Fruit fly (Drosophila melanogaster): Measurements from ENCODE around the gene Sry-beta.

Gene Sry-beta

dm6 chr3R:30051933-30052332, 12.4 kb downstream of the Sry-beta start, which contains the start of gene CG15528 (continued):
- TF ChIP-seq CG2116 (GFP tag; optimal IDR thresholded peaks at IDR 0.05) (no peak), D19A (tag; optimal IDR thresholded peaks at IDR 0.05) (no peak), CG8944 (GFP tag; optimal IDR thresholded peaks at IDR 0.05) (no peak), CG30020 (tag; optimal IDR thresholded peaks at IDR 0.05) (no peak), CG32772 (GFP tag; IDR thresholded peaks at IDR 0.05) (no peak), maf-S (GFP tag; optimal IDR thresholded peaks at IDR 0.05) (no peak), Mes4 (GFP tag; optimal IDR thresholded peaks at IDR 0.05) (no peak), CG4404 (GFP tag; IDR thresholded peaks at IDR 0.05) (no peak), CG7987 (GFP tag; optimal IDR thresholded peaks at IDR 0.05) (peak; percentile 12), Dip3 (GFP tag; optimal IDR thresholded peaks at IDR 0.05) (no peak), ftz-f1 (GFP tag; optimal IDR thresholded peaks at IDR 0.05) (no peak), sc (optimal IDR thresholded peaks at IDR 0.05) (no peak), sc (GFP tag; optimal IDR thresholded peaks at IDR 0.05) (no peak), trem (tag; optimal IDR thresholded peaks at IDR 0.05) (no peak), HmgZ (tag; optimal IDR thresholded peaks at IDR 0.05) (no peak), cato (GFP tag; optimal IDR thresholded peaks at IDR 0.05; ENCODE audit: borderline replicate concordance) (no peak), CG10565 (GFP tag; optimal IDR thresholded peaks at IDR 0.05) (no peak), ems (GFP tag; optimal IDR thresholded peaks at IDR 0.05) (no peak), ro (GFP tag; IDR thresholded peaks at IDR 0.05) (no peak), lbe (GFP tag; optimal IDR thresholded peaks at IDR 0.05) (no peak), Vsx1 (GFP tag; optimal IDR thresholded peaks at IDR 0.05) (no peak), wor (GFP tag; IDR thresholded peaks at IDR 0.05) (no peak), Nf-YB (GFP tag; optimal IDR thresholded peaks at IDR 0.05) (no peak), CG8478 (optimal IDR thresholded peaks at IDR 0.05) (no peak), zf30C (GFP tag; optimal IDR thresholded peaks at IDR 0.05) (no peak), slbo (GFP tag; IDR thresholded peaks at IDR 0.05) (no peak), CG10543 (GFP tag; optimal IDR thresholded peaks at IDR 0.05) (peak; percentile 1), CG8290 (GFP tag; optimal IDR thresholded peaks at IDR 0.05) (no peak), CG8290 (tag; optimal IDR thresholded peaks at IDR 0.05) (peak in 1 of 2 experiments; percentile 4), luna (GFP tag; optimal IDR thresholded peaks at IDR 0.05) (no peak), shn (GFP tag; optimal IDR thresholded peaks at IDR 0.05) (no peak), crp (GFP tag; optimal IDR thresholded peaks at IDR 0.05) (no peak), CkIIα-i1 (GFP tag; IDR thresholded peaks at IDR 0.05) (no peak), ranshi (GFP tag; IDR thresholded peaks at IDR 0.05) (no peak), CG10147 (GFP tag; optimal IDR thresholded peaks at IDR 0.05) (no peak), CG7963 (GFP tag; IDR thresholded peaks at IDR 0.05; ENCODE audit: partially characterized antibody) (no peak), B-H2 (GFP tag; optimal IDR thresholded peaks at IDR 0.05) (no peak), CG9797 (GFP tag; optimal IDR thresholded peaks at IDR 0.05) (no peak), Bgb (GFP tag; IDR thresholded peaks at IDR 0.05; ENCODE audit: partially characterized antibody) (no peak; the same call in 1 of the 2 replicates), CG2199 (GFP tag; IDR thresholded peaks at IDR 0.05) (no peak), CTCF (GFP tag; optimal IDR thresholded peaks at IDR 0.05) (no peak), bbx (GFP tag; IDR thresholded peaks at IDR 0.05; ENCODE audit: partially characterized antibody) (peak; percentile 18; the same call in 1 of the 2 replicates), Atf6 (GFP tag; IDR thresholded peaks at IDR 0.05) (peak; percentile 16; the same call in 1 of the 2 replicates), CG6654 (GFP tag; optimal IDR thresholded peaks at IDR 0.05) (no peak), sens (GFP tag) (no peak), CG4707 (GFP tag; optimal IDR thresholded peaks at IDR 0.05) (no peak), Antp (GFP tag; optimal IDR thresholded peaks at IDR 0.05) (no peak), Ada2b (GFP tag; IDR thresholded peaks at IDR 0.05) (no peak), Ets65A (GFP tag) (peak; percentile 70), Stat92E (GFP tag; optimal IDR thresholded peaks at IDR 0.05) (no peak), CG11504 (tag; optimal IDR thresholded peaks at IDR 0.05) (no peak), CG14050 (GFP tag; IDR thresholded peaks at IDR 0.05) (no peak), Deaf1 (tag; optimal IDR thresholded peaks at IDR 0.05) (peak; percentile 71), Gsc (GFP tag; IDR thresholded peaks at IDR 0.05) (no peak)

Data from whole organism, embryonic.